Fruit fly (Drosophila melanogaster) Kc167 (cell line): Measurements from ENCODE around the gene CG17300.

Experiments
- insv ChIP-seq: fragments of >200 bp; optimal IDR thresholded peaks from 3 replicates; lab custom pipeline; 2018; ENCODE audit warnings: missing external identifiers
- psq ChIP-seq: fragments of >200 bp; optimal IDR thresholded peaks from 2 replicates; lab custom pipeline; 2017; ENCODE audit warnings: missing external identifiers

DNA sequence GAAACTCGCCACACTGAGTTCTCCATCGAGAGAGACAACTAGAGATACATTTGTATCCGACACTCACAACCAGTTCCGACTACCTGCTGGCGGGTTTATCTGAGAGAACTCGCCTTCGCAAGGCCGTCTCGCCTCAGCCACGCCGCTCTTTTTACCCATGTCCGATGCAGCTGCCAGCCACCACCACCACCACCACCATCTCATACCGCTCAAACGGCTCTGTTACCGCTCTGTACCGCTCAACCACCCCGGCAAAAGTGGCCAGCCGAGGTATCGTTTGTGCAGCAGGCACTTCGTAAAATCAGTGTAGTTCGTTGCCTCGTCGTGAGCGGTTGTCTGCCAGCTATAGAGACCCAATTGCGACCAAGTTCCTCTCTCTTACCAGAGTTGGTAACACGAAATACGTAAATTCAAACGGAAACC, 26.9 kb upstream of the CG17300 start, which contains the start of gene trn:
- TF ChIP-seq psq (lab: Kevin White, UChicago) (no peak), insv (lab: Kevin White, UChicago) (no peak)
